Worm (Caenorhabditis elegans) whole organism, midembryonic: ENCODE measurements around the gene C05G5.3.

ENCODE experiments used
- T22C8.4 ChIP-seq: fragments of 200-800 bp; sonication (Bioruptor generic); IDR thresholded peaks from 2 replicates; pipeline ENCODE4 v1.3.6; 2022; ENCODE audit warnings: missing genetic modification characterization, missing compliant biosample characterization
- cog-1 ChIP-seq: sonication (generic microtip); optimal IDR thresholded peaks from 2 replicates; lab custom pipeline; 2016; ENCODE audit warnings: missing genetic modification characterization, missing compliant biosample characterization
- flt-1 ChIP-seq: fragments of 200-800 bp; sonication (Bioruptor generic); IDR thresholded peaks from 2 replicates; pipeline ENCODE4 v1.3.6; 2022; ENCODE audit warnings: missing genetic modification characterization, missing compliant biosample characterization
- klf-2 ChIP-seq: fragments of 200-800 bp; sonication (Bioruptor generic); conservative IDR thresholded peaks from 2 replicates; pipeline ENCODE4 v1.3.6; 2022; ENCODE audit warnings: missing genetic modification reagents, missing genetic modification characterization, missing compliant biosample characterization
- med-1 ChIP-seq: sonication (generic microtip); optimal IDR thresholded peaks from 2 replicates; lab custom pipeline; 2017; ENCODE audit warnings: missing genetic modification characterization, mild to moderate bottlenecking, missing compliant biosample characterization, antibody characterized with exemption, missing genetic modification reagents; ENCODE audit not compliant: insufficient read depth
- ref-1 ChIP-seq: fragments of 200-800 bp; sonication (Bioruptor generic); conservative IDR thresholded peaks from 2 replicates; pipeline ENCODE4 v1.3.6; 2022; ENCODE audit warnings: missing genetic modification reagents, missing genetic modification characterization, missing compliant biosample characterization
- tab-1 ChIP-seq: fragments of 200-800 bp; sonication (Bioruptor generic); IDR thresholded peaks from 2 replicates; pipeline ENCODE4 v1.3.6; 2022; ENCODE audit warnings: missing genetic modification characterization, missing compliant biosample characterization
- ztf-23 ChIP-seq: fragments of 200-800 bp; sonication (Bioruptor generic); IDR thresholded peaks from 2 replicates; pipeline ENCODE4 v1.3.6; 2022; ENCODE audit warnings: missing genetic modification reagents, missing genetic modification characterization, missing compliant biosample characterization
- ztf-29 ChIP-seq: fragments of 200-800 bp; sonication (Bioruptor generic); IDR thresholded peaks from 2 replicates; pipeline ENCODE4 v1.3.6; 2022; ENCODE audit warnings: missing genetic modification reagents, missing genetic modification characterization, missing compliant biosample characterization

Gene C05G5.3

ce11 chrX:14783434-14784142, 31.8 kb upstream of the C05G5.3 start:
- TF ChIP-seq tab-1 (GFP tag; lab: Robert Waterston, UW) (no peak), cog-1 (tag; lab: Kevin White, UChicago) (no peak), klf-2 (GFP tag; lab: Robert Waterston, UW) (no peak), ref-1 (GFP tag; lab: Robert Waterston, UW) (no peak), med-1 (GFP tag; lab: Kevin White, UChicago) (no peak), ztf-23 (GFP tag; lab: Robert Waterston, UW) (no peak), T22C8.4 (GFP tag; lab: Robert Waterston, UW) (no peak), ztf-29 (GFP tag; lab: Robert Waterston, UW) (no peak), flt-1 (GFP tag; lab: Robert Waterston, UW) (no peak)

ce11 chrX:14780176-14780575, 28.4 kb upstream of the C05G5.3 start:
- TF ChIP-seq ztf-23 (GFP tag; lab: Robert Waterston, UW), result no peak

- no peak for TF ChIP-seq med-1 (GFP tag; lab: Kevin White, UChicago)
- no peak for TF ChIP-seq ref-1 (GFP tag; lab: Robert Waterston, UW)
- no peak for TF ChIP-seq klf-2 (GFP tag; lab: Robert Waterston, UW)
- no peak for TF ChIP-seq ztf-23 (GFP tag; lab: Robert Waterston, UW)
- TF ChIP-seq ztf-29 (GFP tag; lab: Robert Waterston, UW), result no peak
- no peak for TF ChIP-seq flt-1 (GFP tag; lab: Robert Waterston, UW)
- no peak for TF ChIP-seq tab-1 (GFP tag; lab: Robert Waterston, UW)
- no peak for TF ChIP-seq T22C8.4 (GFP tag; lab: Robert Waterston, UW)
- no peak for TF ChIP-seq cog-1 (tag; lab: Kevin White, UChicago)
Observed at ce11 chrX:14778112-14778511, 26.3 kb upstream of the C05G5.3 start.

ce11 chrX:14776312-14776711, 24.5 kb upstream of the C05G5.3 start:
- TF ChIP-seq ztf-29 (GFP tag; lab: Robert Waterston, UW) (no peak), klf-2 (GFP tag; lab: Robert Waterston, UW) (no peak), cog-1 (tag; lab: Kevin White, UChicago) (no peak), tab-1 (GFP tag; lab: Robert Waterston, UW) (no peak), ztf-23 (GFP tag; lab: Robert Waterston, UW) (no peak), T22C8.4 (GFP tag; lab: Robert Waterston, UW) (no peak), med-1 (GFP tag; lab: Kevin White, UChicago) (no peak), flt-1 (GFP tag; lab: Robert Waterston, UW) (no peak), ref-1 (GFP tag; lab: Robert Waterston, UW) (no peak)

- TF ChIP-seq tab-1 (GFP tag; lab: Robert Waterston, UW), result no peak
- TF ChIP-seq ztf-29 (GFP tag; lab: Robert Waterston, UW), result no peak
- no peak for TF ChIP-seq klf-2 (GFP tag; lab: Robert Waterston, UW)
- TF ChIP-seq T22C8.4 (GFP tag; lab: Robert Waterston, UW), result no peak
- no peak for TF ChIP-seq ref-1 (GFP tag; lab: Robert Waterston, UW)
- no peak for TF ChIP-seq med-1 (GFP tag; lab: Kevin White, UChicago)
- TF ChIP-seq flt-1 (GFP tag; lab: Robert Waterston, UW), result no peak
- TF ChIP-seq ztf-23 (GFP tag; lab: Robert Waterston, UW), result no peak
- no peak for TF ChIP-seq cog-1 (tag; lab: Kevin White, UChicago)
Observed at ce11 chrX:14775222-14775621, 23.4 kb upstream of the C05G5.3 start.

- TF ChIP-seq flt-1 (GFP tag; lab: Robert Waterston, UW) (no peak), tab-1 (GFP tag; lab: Robert Waterston, UW) (no peak), ref-1 (GFP tag; lab: Robert Waterston, UW) (no peak), ztf-23 (GFP tag; lab: Robert Waterston, UW) (no peak)
Observed at ce11 chrX:14773238-14773637, 21.4 kb upstream of the C05G5.3 start, which contains the start of gene unc-3. TSS of gene unc-3 (plus strand) at chrX:14773538.

- TF ChIP-seq flt-1 (GFP tag; lab: Robert Waterston, UW) (no peak), klf-2 (GFP tag; lab: Robert Waterston, UW) (no peak), ztf-29 (GFP tag; lab: Robert Waterston, UW) (no peak), ref-1 (GFP tag; lab: Robert Waterston, UW) (no peak)
Observed at ce11 chrX:14771682-14772081, 19.9 kb upstream of the C05G5.3 start, which contains the start of gene Y16B4A.2. TSS of gene Y16B4A.2 (minus strand) at chrX:14771851.

ce11 chrX:14770336-14770735, 18.5 kb upstream of the C05G5.3 start:
- no peak for TF ChIP-seq ztf-23 (GFP tag; lab: Robert Waterston, UW)
- no peak for TF ChIP-seq ztf-29 (GFP tag; lab: Robert Waterston, UW)
- TF ChIP-seq ref-1 (GFP tag; lab: Robert Waterston, UW), result no peak
- no peak for TF ChIP-seq klf-2 (GFP tag; lab: Robert Waterston, UW)
- no peak for TF ChIP-seq T22C8.4 (GFP tag; lab: Robert Waterston, UW)
- TF ChIP-seq flt-1 (GFP tag; lab: Robert Waterston, UW), result no peak
- no peak for TF ChIP-seq tab-1 (GFP tag; lab: Robert Waterston, UW)
- no peak for TF ChIP-seq cog-1 (tag; lab: Kevin White, UChicago)
- no peak for TF ChIP-seq med-1 (GFP tag; lab: Kevin White, UChicago)

ce11 chrX:14768989-14769388, 17.2 kb upstream of the C05G5.3 start:
- TF ChIP-seq flt-1 (GFP tag; lab: Robert Waterston, UW), result no peak
- TF ChIP-seq med-1 (GFP tag; lab: Kevin White, UChicago), result no peak
- no peak for TF ChIP-seq cog-1 (tag; lab: Kevin White, UChicago)
- no peak for TF ChIP-seq T22C8.4 (GFP tag; lab: Robert Waterston, UW)
- TF ChIP-seq tab-1 (GFP tag; lab: Robert Waterston, UW), result no peak
- no peak for TF ChIP-seq klf-2 (GFP tag; lab: Robert Waterston, UW)
- TF ChIP-seq ref-1 (GFP tag; lab: Robert Waterston, UW), result no peak
- no peak for TF ChIP-seq ztf-29 (GFP tag; lab: Robert Waterston, UW)
- no peak for TF ChIP-seq ztf-23 (GFP tag; lab: Robert Waterston, UW)
